Fruit fly (Drosophila melanogaster) whole organism, wandering third instar larva: ENCODE data around the gene ast.

Experiments used
- Hr78 ChIP-seq: fragments of >200 bp; optimal IDR thresholded peaks from 2 replicates; lab custom pipeline; 2017; ENCODE audit warnings: missing biosample characterization, missing genetic modification characterization
- OdsH ChIP-seq: fragments of 200-800 bp; sonication (Bioruptor generic); optimal IDR thresholded peaks from 2 replicates; lab custom pipeline; 2016; ENCODE audit warnings: missing biosample characterization, mild to moderate bottlenecking, missing genetic modification characterization
- foxo ChIP-seq, 2 experiments: fragments of 200-800 bp; sonication (Bioruptor generic); optimal IDR thresholded peaks; 2 replicates in 1 of 2; 3 replicates in 1 of 2; lab custom pipeline; 2016 to 2017; ENCODE audit warnings: missing biosample characterization in 2 of 2, missing genetic modification characterization in 2 of 2
- psq ChIP-seq: fragments of 200-800 bp; sonication (Bioruptor generic); optimal IDR thresholded peaks from 3 replicates; lab custom pipeline; 2017; ENCODE audit warnings: missing biosample characterization, mild to moderate bottlenecking, missing genetic modification characterization, moderate library complexity

DNA sequence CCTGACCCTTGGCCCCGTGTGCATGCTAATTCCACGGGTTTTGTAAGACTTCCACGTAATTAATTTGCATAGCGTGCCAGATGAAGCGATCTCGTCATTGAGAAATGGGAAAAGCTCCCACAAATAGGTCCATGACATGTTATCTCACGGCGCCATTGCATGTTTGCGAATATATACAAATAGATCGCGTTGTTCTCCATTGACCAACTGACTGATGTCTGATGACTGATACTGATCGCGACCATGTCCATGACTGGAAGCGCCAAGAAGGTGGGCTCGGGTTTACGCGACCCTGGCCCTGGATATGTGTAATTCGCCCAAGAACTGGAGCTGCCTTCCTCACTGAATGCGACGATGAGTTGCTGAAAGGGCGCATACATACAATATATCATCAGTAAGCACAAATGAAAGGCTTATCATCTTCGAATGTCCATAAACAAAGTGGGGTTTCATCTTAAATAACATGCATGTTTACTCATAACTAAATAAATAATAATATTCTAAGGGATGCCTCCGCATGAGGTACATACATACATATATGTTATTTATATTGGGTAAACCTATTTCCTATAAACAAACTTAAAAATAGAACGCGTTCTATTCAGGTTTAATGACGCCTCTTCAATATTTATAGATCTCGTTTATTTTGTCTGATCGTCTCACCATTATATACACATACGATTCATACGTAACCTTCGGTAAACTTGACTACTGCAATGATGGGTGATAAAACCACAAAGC lies 45.5 kb downstream of the ast start:
- TF ChIP-seq Hr78 (GFP tag; lab: Kevin White, UChicago): no peak
- TF ChIP-seq OdsH: no peak
- TF ChIP-seq psq (GFP tag; lab: Kevin White, UChicago): no peak
- TF ChIP-seq foxo (GFP tag; optimal IDR thresholded peaks at IDR 0.05; lab: Kevin White, UChicago): no peak
